Fruit fly (Drosophila melanogaster) whole organism, adult: ENCODE results near the gene fru.

Source experiments
- CG11617 ChIP-seq: fragments of 200-800 bp; sonication (Bioruptor generic); optimal IDR thresholded peaks from 2 replicates; lab custom pipeline; 2017; ENCODE audit warnings: mild to moderate bottlenecking, missing biosample characterization, missing genetic modification reagents, missing genetic modification characterization
- CG12768 ChIP-seq: fragments of 200-800 bp; sonication (Bioruptor generic); optimal IDR thresholded peaks from 2 replicates; lab custom pipeline; 2017; ENCODE audit warnings: missing biosample characterization, missing genetic modification characterization, mild to moderate bottlenecking, moderate library complexity, missing genetic modification reagents
- CG14711 ChIP-seq: fragments of 200-800 bp; sonication (Bioruptor generic); optimal IDR thresholded peaks from 2 replicates; lab custom pipeline; 2018; ENCODE audit warnings: missing biosample characterization, mild to moderate bottlenecking, missing genetic modification characterization, moderate library complexity
- CG1620 ChIP-seq: fragments of 200-800 bp; sonication (Bioruptor generic); optimal IDR thresholded peaks from 2 replicates; lab custom pipeline; 2016; ENCODE audit warnings: missing biosample characterization, missing genetic modification characterization
- CG33017 ChIP-seq: fragments of 200-800 bp; sonication (Bioruptor generic); optimal IDR thresholded peaks from 2 replicates; lab custom pipeline; 2018; ENCODE audit warnings: missing biosample characterization, mild to moderate bottlenecking, missing genetic modification characterization, moderate library complexity
- CG5204 ChIP-seq: fragments of 200-800 bp; sonication (Bioruptor generic); optimal IDR thresholded peaks from 2 replicates; lab custom pipeline; 2016; ENCODE audit warnings: missing biosample characterization, missing genetic modification characterization
- CG7045 ChIP-seq: fragments of 200-800 bp; sonication (Bioruptor generic); optimal IDR thresholded peaks from 2 replicates; lab custom pipeline; 2017; ENCODE audit warnings: missing biosample characterization, mild to moderate bottlenecking, missing genetic modification characterization
- CG7101 ChIP-seq: fragments of 200-800 bp; sonication (Bioruptor generic); optimal IDR thresholded peaks from 2 replicates; lab custom pipeline; 2018; ENCODE audit warnings: missing biosample characterization, mild to moderate bottlenecking, missing genetic modification characterization, moderate library complexity
- Clk ChIP-seq: fragments of 200-800 bp; sonication (Bioruptor generic); optimal IDR thresholded peaks from 2 replicates; lab custom pipeline; 2017; ENCODE audit warnings: missing biosample characterization, missing genetic modification characterization
- Crg-1 ChIP-seq: fragments of 200-800 bp; sonication (Bioruptor generic); optimal IDR thresholded peaks from 2 replicates; lab custom pipeline; 2016; ENCODE audit warnings: missing biosample characterization, missing genetic modification characterization
- Hr96 ChIP-seq: fragments of 200-800 bp; sonication (Bioruptor generic); optimal IDR thresholded peaks from 2 replicates; lab custom pipeline; 2016; ENCODE audit warnings: missing biosample characterization, missing genetic modification characterization
- Mnt ChIP-seq: fragments of 200-800 bp; sonication (Bioruptor generic); optimal IDR thresholded peaks from 2 replicates; lab custom pipeline; 2016; ENCODE audit warnings: missing biosample characterization, mild to moderate bottlenecking, missing genetic modification characterization
- bab1 ChIP-seq: fragments of 200-800 bp; sonication (Bioruptor generic); optimal IDR thresholded peaks from 3 replicates; lab custom pipeline; 2019; ENCODE audit warnings: missing biosample characterization, mild to moderate bottlenecking, missing genetic modification characterization, moderate library complexity
- cic ChIP-seq: fragments of 200-800 bp; sonication (Bioruptor generic); optimal IDR thresholded peaks from 2 replicates; lab custom pipeline; 2017; ENCODE audit warnings: missing biosample characterization, mild to moderate bottlenecking, missing genetic modification characterization, moderate library complexity
- cnc ChIP-seq, 2 experiments: fragments of >200 bp; optimal IDR thresholded peaks; 2 replicates each; lab custom pipeline; 2017
- kay ChIP-seq: fragments of 200-800 bp; sonication (Bioruptor generic); peaks from one replicate; lab custom pipeline; 2016; ENCODE audit warnings: missing biosample characterization, missing genetic modification characterization, borderline replicate concordance
- ovo ChIP-seq: fragments of 200-800 bp; sonication (Bioruptor generic); optimal IDR thresholded peaks from 2 replicates; lab custom pipeline; 2016; ENCODE audit warnings: missing biosample characterization, missing genetic modification characterization
- pad ChIP-seq: fragments of 200-800 bp; sonication (Bioruptor generic); optimal IDR thresholded peaks from 3 replicates; lab custom pipeline; 2017; ENCODE audit warnings: missing biosample characterization, missing genetic modification characterization, mild to moderate bottlenecking, moderate library complexity, missing genetic modification reagents
- tj ChIP-seq: fragments of 200-800 bp; sonication (Bioruptor generic); optimal IDR thresholded peaks from 3 replicates; lab custom pipeline; 2017; ENCODE audit warnings: missing biosample characterization, mild to moderate bottlenecking, missing genetic modification characterization, moderate library complexity
- toe ChIP-seq: fragments of 200-800 bp; sonication (Bioruptor generic); optimal IDR thresholded peaks from 2 replicates; lab custom pipeline; 2016; ENCODE audit warnings: missing biosample characterization, missing genetic modification characterization

Gene fru

DNA sequence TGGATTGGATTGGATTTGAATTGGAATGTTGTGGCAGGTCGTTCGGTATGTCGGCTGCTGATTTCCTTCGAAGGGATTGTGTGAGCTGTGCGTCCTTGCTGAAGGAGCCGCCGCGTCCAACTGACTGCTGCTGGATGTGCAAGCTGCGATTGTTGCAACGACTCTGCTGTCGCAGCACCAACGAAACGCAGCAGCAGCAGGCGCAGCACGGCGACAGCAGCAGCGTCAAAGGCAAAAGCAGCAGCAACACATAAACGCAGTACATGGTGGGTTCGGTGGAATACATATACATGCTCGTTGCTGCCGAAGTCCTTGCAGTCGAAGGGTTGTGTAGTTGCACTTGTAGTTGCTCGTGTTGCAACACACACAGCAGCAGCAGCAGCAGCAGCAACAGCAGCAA lies at the start of gene fru:
TSS of gene fru (minus strand) at position 101 of the 400 bp plus-strand sequence.
- TF ChIP-seq CG33017 (tag; lab: Kevin White, UChicago) (no peak), Crg-1 (GFP tag; lab: Kevin White, UChicago) (no peak), bab1 (GFP tag; lab: Kevin White, UChicago) (no peak), CG7101 (tag; lab: Kevin White, UChicago) (no peak), CG11617 (GFP tag; lab: Kevin White, UChicago) (no peak), Clk (GFP tag; lab: Kevin White, UChicago) (no peak), toe (GFP tag; lab: Kevin White, UChicago) (no peak)

dm6 chr3R:18590754-18591153 lies 45.4 kb upstream of the fru start, which contains the start of gene qin:
qin (plus strand) TSS chr3R:18591027.
- no peak for TF ChIP-seq bab1 (GFP tag; lab: Kevin White, UChicago)
- TF ChIP-seq Mnt: no peak
- TF ChIP-seq cic (GFP tag; lab: Kevin White, UChicago): no peak
- TF ChIP-seq ovo (GFP tag; lab: Kevin White, UChicago): peak; percentile 18
- peak; percentile 3 for TF ChIP-seq pad (GFP tag; lab: Kevin White, UChicago)

dm6 chr3R:18585259-18585858 lies 40.0 kb upstream of the fru start:
- TF ChIP-seq CG7101 (tag; lab: Kevin White, UChicago) (peak; percentile 31), CG11617 (GFP tag; lab: Kevin White, UChicago) (peak; percentile 25), bab1 (GFP tag; lab: Kevin White, UChicago) (peak; percentile 28), CG7045 (GFP tag; lab: Kevin White, UChicago) (peak; percentile 2), kay (GFP tag; lab: Kevin White, UChicago) (peak; percentile 79), CG33017 (tag; lab: Kevin White, UChicago) (peak; percentile 35), ovo (GFP tag; lab: Kevin White, UChicago) (no peak), CG5204 (no peak), Hr96 (no peak), Mnt (peak; percentile 47)

dm6 chr3R:18584546-18584935 lies 39.2 kb upstream of the fru start:
- no peak for TF ChIP-seq bab1 (GFP tag; lab: Kevin White, UChicago)
- TF ChIP-seq Clk (GFP tag; lab: Kevin White, UChicago): no peak
- TF ChIP-seq CG1620 (GFP tag; lab: Kevin White, UChicago): no peak
- no peak for TF ChIP-seq Crg-1 (GFP tag; lab: Kevin White, UChicago)
- TF ChIP-seq CG14711: no peak
- TF ChIP-seq kay (GFP tag; lab: Kevin White, UChicago): no peak
- no peak for TF ChIP-seq CG7101 (tag; lab: Kevin White, UChicago)
- TF ChIP-seq CG11617 (GFP tag; lab: Kevin White, UChicago): no peak
- TF ChIP-seq toe (GFP tag; lab: Kevin White, UChicago): no peak
- no peak for TF ChIP-seq CG5204
- no peak for TF ChIP-seq CG12768 (GFP tag; lab: Kevin White, UChicago)
- no peak for TF ChIP-seq tj (GFP tag; lab: Kevin White, UChicago)
- TF ChIP-seq CG7045 (GFP tag; lab: Kevin White, UChicago): no peak
- no peak for TF ChIP-seq cnc (optimal IDR thresholded peaks at IDR 0.05; lab: Kevin White, UChicago)
- no peak for TF ChIP-seq ovo (GFP tag; lab: Kevin White, UChicago)
- no peak for TF ChIP-seq pad (GFP tag; lab: Kevin White, UChicago)
- TF ChIP-seq Mnt: no peak
- no peak for TF ChIP-seq CG33017 (tag; lab: Kevin White, UChicago)
- TF ChIP-seq Hr96: no peak

dm6 chr3R:18583881-18584545 lies 38.6 kb upstream of the fru start:
- TF ChIP-seq CG11617 (GFP tag; lab: Kevin White, UChicago) (peak; percentile 93), Crg-1 (GFP tag; lab: Kevin White, UChicago) (peak; percentile 94), CG33017 (tag; lab: Kevin White, UChicago) (peak; percentile 91), CG7045 (GFP tag; lab: Kevin White, UChicago) (peak; percentile 87), kay (GFP tag; lab: Kevin White, UChicago) (peak; percentile 92), cic (GFP tag; lab: Kevin White, UChicago) (peak; percentile 84), bab1 (GFP tag; lab: Kevin White, UChicago) (peak; percentile 88), Clk (GFP tag; lab: Kevin White, UChicago) (peak; percentile 82), ovo (GFP tag; lab: Kevin White, UChicago) (peak; percentile 95), tj (GFP tag; lab: Kevin White, UChicago) (peak; percentile 64), Mnt (peak; percentile 87), CG14711 (peak; percentile 82), Hr96 (peak; percentile 48), pad (GFP tag; lab: Kevin White, UChicago) (peak; percentile 83), toe (GFP tag; lab: Kevin White, UChicago) (peak; percentile 83), CG1620 (GFP tag; lab: Kevin White, UChicago) (peak; percentile 82), CG12768 (GFP tag; lab: Kevin White, UChicago) (peak; percentile 94), cnc (optimal IDR thresholded peaks at IDR 0.05; lab: Kevin White, UChicago) (no peak), CG7101 (tag; lab: Kevin White, UChicago) (peak; percentile 89), CG5204 (peak; percentile 89)

DNA sequence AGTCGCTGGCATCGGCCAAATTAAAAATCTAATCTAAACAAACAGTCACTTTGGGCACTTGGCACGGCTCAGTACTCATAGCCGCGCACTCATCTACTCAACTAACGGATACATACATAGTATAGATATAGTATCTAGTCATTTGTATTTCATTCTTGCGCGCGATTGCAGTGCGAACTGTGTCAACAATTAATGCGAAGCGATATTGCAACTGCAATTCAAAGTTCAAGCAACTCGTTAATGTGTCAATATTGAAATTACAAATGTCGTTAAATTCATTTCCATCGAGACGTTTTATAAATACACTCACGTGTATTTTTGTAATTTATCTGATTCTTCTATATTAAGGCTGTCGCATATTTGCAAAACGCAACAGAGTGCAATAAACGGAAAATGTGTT lies 36.9 kb upstream of the fru start:
- TF ChIP-seq CG7045 (GFP tag; lab: Kevin White, UChicago) (peak; percentile 22), cnc (optimal IDR thresholded peaks at IDR 0.05; lab: Kevin White, UChicago) (no peak), tj (GFP tag; lab: Kevin White, UChicago) (no peak), toe (GFP tag; lab: Kevin White, UChicago) (peak; percentile 21), CG1620 (GFP tag; lab: Kevin White, UChicago) (no peak), kay (GFP tag; lab: Kevin White, UChicago) (peak; percentile 74), ovo (GFP tag; lab: Kevin White, UChicago) (peak; percentile 12), Clk (GFP tag; lab: Kevin White, UChicago) (peak; percentile 37), pad (GFP tag; lab: Kevin White, UChicago) (peak; percentile 1), CG14711 (peak; percentile 30), Mnt (peak; percentile 19), CG5204 (peak; percentile 30), Hr96 (peak; percentile 23), CG12768 (GFP tag; lab: Kevin White, UChicago) (peak; percentile 64), CG7101 (tag; lab: Kevin White, UChicago) (peak; percentile 66), Crg-1 (GFP tag; lab: Kevin White, UChicago) (peak; percentile 33), CG11617 (GFP tag; lab: Kevin White, UChicago) (peak; percentile 34), bab1 (GFP tag; lab: Kevin White, UChicago) (no peak), CG33017 (tag; lab: Kevin White, UChicago) (peak; percentile 7), cic (GFP tag; lab: Kevin White, UChicago) (peak; percentile 81)
